Worm (Caenorhabditis elegans) whole organism, mixed stage, embryonic: ENCODE data around the gene try-9.

Experiments used
- ces-1 ChIP-seq: fragments of 150-350 bp; optimal IDR thresholded peaks from 2 replicates; lab custom pipeline; 2014; ENCODE audit warnings: missing biosample characterization, missing genetic modification reagents, missing genetic modification characterization
- mep-1 ChIP-seq: fragments of 150-350 bp; optimal IDR thresholded peaks from 2 replicates; lab custom pipeline; 2017; ENCODE audit warnings: missing biosample characterization, missing genetic modification reagents, missing genetic modification characterization, inconsistent platforms
- nhr-28 ChIP-seq: fragments of 150-350 bp; optimal IDR thresholded peaks from 2 replicates; lab custom pipeline; 2014; ENCODE audit warnings: missing biosample characterization, missing genetic modification characterization
- pha-4 ChIP-seq: fragments of 150-350 bp; optimal IDR thresholded peaks from 2 replicates; lab custom pipeline; 2018; ENCODE audit warnings: missing biosample characterization, missing genetic modification reagents, missing genetic modification characterization
- unc-62 ChIP-seq: fragments of 150-350 bp; optimal IDR thresholded peaks from 2 replicates; lab custom pipeline; 2014; ENCODE audit warnings: missing biosample characterization, missing genetic modification reagents, missing genetic modification characterization
- ztf-11 ChIP-seq: fragments of 150-350 bp; optimal IDR thresholded peaks from 2 replicates; lab custom pipeline; 2014; ENCODE audit warnings: missing biosample characterization, missing genetic modification characterization

- TF ChIP-seq ces-1 (GFP tag; lab: Kevin White, UChicago) (no peak), pha-4 (tag; lab: Kevin White, UChicago) (no peak), ztf-11 (tag; lab: Kevin White, UChicago) (no peak), unc-62 (no peak), nhr-28 (no peak), mep-1 (tag; lab: Kevin White, UChicago) (no peak)
These were observed 46.3 kb upstream of the try-9 start, which contains the start of gene Y52E8A.1 for ce11 chrII:4321766-4322165.
